Fruit fly (Drosophila melanogaster): ENCODE results near the gene Acbp1.

Acbp1 gene

dm6 chr2L:8123711-8124379, 38.4 kb downstream of the Acbp1 start, which contains the start of the genes mon2 and CG8673:
mon2 (minus strand) TSS chr2L:8124010.
CG8673 (plus strand) TSS chr2L:8124329.
- TF ChIP-seq lola (GFP tag; optimal IDR thresholded peaks at IDR 0.05) (no peak), ERR (GFP tag; optimal IDR thresholded peaks at IDR 0.05) (no peak), stc (GFP tag; IDR thresholded peaks at IDR 0.05) (no peak), CG18011 (GFP tag; optimal IDR thresholded peaks at IDR 0.05) (no peak), CG34224 (GFP tag; IDR thresholded peaks at IDR 0.05; ENCODE audit: partially characterized antibody) (peak; percentile 41; the same call in 1 of the 3 replicates), CG10321 (GFP tag; IDR thresholded peaks at IDR 0.05) (no peak), pan (optimal IDR thresholded peaks at IDR 0.05) (no peak), pan (GFP tag; optimal IDR thresholded peaks at IDR 0.05 in 1 of 2, IDR thresholded peaks at IDR 0.05 in 1 of 2) (no peak), Gsc (GFP tag; IDR thresholded peaks at IDR 0.05) (no peak), nom (GFP tag; optimal IDR thresholded peaks at IDR 0.05) (peak; percentile 2), CG8388 (GFP tag; optimal IDR thresholded peaks at IDR 0.05) (no peak), Eip74EF (GFP tag; optimal IDR thresholded peaks at IDR 0.05) (no peak), eve (GFP tag; optimal IDR thresholded peaks at IDR 0.05) (no peak), ranshi (GFP tag; IDR thresholded peaks at IDR 0.05) (no peak), CG11247 (GFP tag; IDR thresholded peaks at IDR 0.05) (no peak), Drgx (GFP tag; IDR thresholded peaks at IDR 0.05) (no peak), CG4404 (GFP tag; IDR thresholded peaks at IDR 0.05) (no peak), CG4617 (GFP tag; optimal IDR thresholded peaks at IDR 0.05; ENCODE audit: borderline replicate concordance) (peak; percentile 58), fru (optimal IDR thresholded peaks at IDR 0.05) (no peak), CG6791 (GFP tag; IDR thresholded peaks at IDR 0.05; ENCODE audit: partially characterized antibody) (no peak), slp2 (GFP tag; optimal IDR thresholded peaks at IDR 0.05) (no peak), ssp (GFP tag; IDR thresholded peaks at IDR 0.05) (no peak), HLH4C (GFP tag; IDR thresholded peaks at IDR 0.05; ENCODE audit: partially characterized antibody) (no peak), Lpt (GFP tag; optimal IDR thresholded peaks at IDR 0.05) (no peak), CG13123 (GFP tag; optimal IDR thresholded peaks at IDR 0.05) (no peak), Ets65A (GFP tag) (peak; percentile 81), MBD-R2 (GFP tag; IDR thresholded peaks at IDR 0.05) (peak; percentile 70), CG17829 (tag; optimal IDR thresholded peaks at IDR 0.05) (peak; percentile 9), Hr3 (GFP tag; optimal IDR thresholded peaks at IDR 0.05) (no peak), pzg (GFP tag; optimal IDR thresholded peaks at IDR 0.05) (peak; percentile 42), Dll (GFP tag; IDR thresholded peaks at IDR 0.05; ENCODE audit: partially characterized antibody) (0 out of 4 replicates have a peak, but pooled peaks have one; percentile 15), org-1 (GFP tag; optimal IDR thresholded peaks at IDR 0.05) (no peak), ttk (GFP tag; IDR thresholded peaks at IDR 0.05) (no peak), CG11093 (GFP tag; IDR thresholded peaks at IDR 0.05) (no peak), sob (GFP tag; IDR thresholded peaks at IDR 0.05) (no peak), CG3995 (GFP tag; optimal IDR thresholded peaks at IDR 0.05) (peak; percentile 94), ewg (GFP tag; optimal IDR thresholded peaks at IDR 0.05) (no peak), Fer1 (GFP tag; optimal IDR thresholded peaks at IDR 0.05) (no peak), CG2202 (tag; optimal IDR thresholded peaks at IDR 0.05) (no peak), Adf1 (GFP tag; IDR thresholded peaks at IDR 0.05) (no peak), chm (GFP tag; IDR thresholded peaks at IDR 0.05) (no peak), CG34376 (GFP tag; optimal IDR thresholded peaks at IDR 0.05) (no peak), CG13287 (GFP tag; IDR thresholded peaks at IDR 0.05; ENCODE audit: partially characterized antibody) (peak; percentile 30), Stat92E (GFP tag; optimal IDR thresholded peaks at IDR 0.05) (no peak), CG2116 (GFP tag; optimal IDR thresholded peaks at IDR 0.05) (peak; percentile 96), CG31388 (GFP tag; optimal IDR thresholded peaks at IDR 0.05) (no peak), PHDP (tag; optimal IDR thresholded peaks at IDR 0.05) (no peak), CG14710 (tag; optimal IDR thresholded peaks at IDR 0.05) (no peak), nmo (GFP tag; optimal IDR thresholded peaks at IDR 0.05) (no peak), Atf6 (GFP tag; IDR thresholded peaks at IDR 0.05) (no peak)

All from whole organism, embryonic.